Fruit fly (Drosophila melanogaster): Measurements from ENCODE around the gene CG33253.

CG33253 gene

DNA sequence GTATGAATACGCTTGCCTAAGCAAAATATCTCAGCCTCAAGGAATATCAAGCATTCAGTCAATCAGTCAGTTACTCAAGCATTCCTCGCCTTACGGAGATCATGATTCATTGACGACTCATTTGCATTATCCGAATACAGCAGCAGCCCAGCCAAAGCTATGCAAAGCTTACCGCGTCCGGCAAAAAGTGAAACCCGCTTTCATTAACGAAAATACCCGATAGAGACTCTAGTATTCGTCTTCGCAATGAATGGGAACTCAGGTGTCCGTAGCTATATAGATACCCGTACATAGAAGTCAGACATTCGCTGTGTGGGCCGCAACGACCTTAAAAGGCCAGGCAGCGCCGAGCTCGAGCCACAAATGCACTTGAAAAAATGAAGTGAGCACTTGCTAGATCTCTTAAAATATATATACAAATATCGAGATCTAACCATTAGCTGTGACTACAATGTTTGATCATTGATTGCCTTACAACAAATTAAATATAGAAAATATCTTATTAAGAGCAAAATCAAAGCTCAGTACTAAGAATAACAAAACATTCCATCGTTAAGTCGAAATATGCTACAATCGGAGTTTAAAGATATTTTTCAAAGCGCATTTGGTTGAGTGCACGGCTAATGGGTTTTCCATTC lies 38.3 kb upstream of the CG33253 start (continued):
- TF ChIP-seq nom (GFP tag; optimal IDR thresholded peaks at IDR 0.05), result no peak
- no peak for TF ChIP-seq amos (GFP tag; IDR thresholded peaks at IDR 0.05; ENCODE audit: partially characterized antibody)
- no peak for TF ChIP-seq jing (GFP tag; optimal IDR thresholded peaks at IDR 0.05)
- TF ChIP-seq CG1647 (GFP tag; optimal IDR thresholded peaks at IDR 0.05), result no peak
- TF ChIP-seq CrebB (tag; optimal IDR thresholded peaks at IDR 0.05), result no peak
- TF ChIP-seq Ets65A (GFP tag), result peak; percentile 81
- peak; percentile 21 for TF ChIP-seq Blimp-1 (GFP tag; optimal IDR thresholded peaks at IDR 0.05)
- no peak for TF ChIP-seq CG15601 (tag; optimal IDR thresholded peaks at IDR 0.05)
- TF ChIP-seq CG17385 (GFP tag; optimal IDR thresholded peaks at IDR 0.05), result no peak
- TF ChIP-seq CG1832 (GFP tag; optimal IDR thresholded peaks at IDR 0.05), result no peak
- 0 out of 2 replicates have a peak, but pooled peaks have one; percentile 6 for TF ChIP-seq sisA (GFP tag; IDR thresholded peaks at IDR 0.05)
- no peak for TF ChIP-seq fd96Cb (tag; optimal IDR thresholded peaks at IDR 0.05)
- TF ChIP-seq Kr (GFP tag; optimal IDR thresholded peaks at IDR 0.05), result no peak
- TF ChIP-seq dpn (GFP tag; optimal IDR thresholded peaks at IDR 0.05), result no peak
- TF ChIP-seq CG18262 (tag; optimal IDR thresholded peaks at IDR 0.05), result peak; percentile 29
- TF ChIP-seq CG4854 (GFP tag; optimal IDR thresholded peaks at IDR 0.05), result no peak
- TF ChIP-seq Hmr (GFP tag; optimal IDR thresholded peaks at IDR 0.05), result no peak
- peak in 1 of 3 experiments; percentile 37 for TF ChIP-seq Stat92E (GFP tag; optimal IDR thresholded peaks at IDR 0.05)
- no peak for TF ChIP-seq h (optimal IDR thresholded peaks at IDR 0.05)
- peak; percentile 13 for TF ChIP-seq Abd-B (GFP tag; optimal IDR thresholded peaks at IDR 0.05)
- TF ChIP-seq CG13287 (GFP tag; IDR thresholded peaks at IDR 0.05; ENCODE audit: partially characterized antibody), result no peak
- no peak for TF ChIP-seq Gug (GFP tag; IDR thresholded peaks at IDR 0.05)
- TF ChIP-seq CG4282 (GFP tag; optimal IDR thresholded peaks at IDR 0.05), result no peak
- TF ChIP-seq CG14014 (GFP tag; IDR thresholded peaks at IDR 0.05), result no peak
- no peak for TF ChIP-seq HLH4C (GFP tag; IDR thresholded peaks at IDR 0.05; ENCODE audit: partially characterized antibody)
- TF ChIP-seq CG7963 (GFP tag; IDR thresholded peaks at IDR 0.05; ENCODE audit: partially characterized antibody), result no peak
- no peak for TF ChIP-seq Doc2 (GFP tag; IDR thresholded peaks at IDR 0.05)
- no peak for TF ChIP-seq pan (optimal IDR thresholded peaks at IDR 0.05)
- no peak for TF ChIP-seq pan (GFP tag; optimal IDR thresholded peaks at IDR 0.05 in 1 of 2, IDR thresholded peaks at IDR 0.05 in 1 of 2)
- TF ChIP-seq H15 (GFP tag; IDR thresholded peaks at IDR 0.05), result no peak
- no peak for TF ChIP-seq tgo (GFP tag; IDR thresholded peaks at IDR 0.05)
- peak; percentile 11 for TF ChIP-seq CG30403 (GFP tag; optimal IDR thresholded peaks at IDR 0.05)
- no peak for TF ChIP-seq dimm (GFP tag; IDR thresholded peaks at IDR 0.05)
- TF ChIP-seq gcm (GFP tag; optimal IDR thresholded peaks at IDR 0.05), result no peak
- TF ChIP-seq Bdp1 (GFP tag; optimal IDR thresholded peaks at IDR 0.05), result no peak
- TF ChIP-seq bcd (GFP tag; optimal IDR thresholded peaks at IDR 0.05), result no peak
- peak; percentile 10 for TF ChIP-seq Ssrp (tag; optimal IDR thresholded peaks at IDR 0.05)
- TF ChIP-seq CoRest (tag; optimal IDR thresholded peaks at IDR 0.05), result no peak
- TF ChIP-seq Ets97D (GFP tag; optimal IDR thresholded peaks at IDR 0.05), result no peak
- no peak for TF ChIP-seq CG12744 (GFP tag; optimal IDR thresholded peaks at IDR 0.05)
- no peak for TF ChIP-seq hb (GFP tag; IDR thresholded peaks at IDR 0.05; ENCODE audit: partially characterized antibody)
- TF ChIP-seq Scr (GFP tag; IDR thresholded peaks at IDR 0.05; ENCODE audit: partially characterized antibody), result no peak
- TF ChIP-seq fd64A (GFP tag; optimal IDR thresholded peaks at IDR 0.05), result no peak
- no peak for TF ChIP-seq pnt (GFP tag; optimal IDR thresholded peaks at IDR 0.05)
- no peak for TF ChIP-seq lbe (GFP tag; optimal IDR thresholded peaks at IDR 0.05)
- TF ChIP-seq zf30C (GFP tag; optimal IDR thresholded peaks at IDR 0.05), result no peak
- TF ChIP-seq Usf (GFP tag; optimal IDR thresholded peaks at IDR 0.05), result no peak
- TF ChIP-seq CG32772 (GFP tag; IDR thresholded peaks at IDR 0.05), result no peak
- peak; percentile 7 for TF ChIP-seq CG14710 (tag; optimal IDR thresholded peaks at IDR 0.05)
- TF ChIP-seq chinmo (GFP tag; IDR thresholded peaks at IDR 0.05; ENCODE audit: partially characterized antibody), result no peak

Measured in whole organism, embryonic.